Worm (Caenorhabditis elegans): ENCODE measurements around the gene cnt-1.

Gene cnt-1

DNA sequence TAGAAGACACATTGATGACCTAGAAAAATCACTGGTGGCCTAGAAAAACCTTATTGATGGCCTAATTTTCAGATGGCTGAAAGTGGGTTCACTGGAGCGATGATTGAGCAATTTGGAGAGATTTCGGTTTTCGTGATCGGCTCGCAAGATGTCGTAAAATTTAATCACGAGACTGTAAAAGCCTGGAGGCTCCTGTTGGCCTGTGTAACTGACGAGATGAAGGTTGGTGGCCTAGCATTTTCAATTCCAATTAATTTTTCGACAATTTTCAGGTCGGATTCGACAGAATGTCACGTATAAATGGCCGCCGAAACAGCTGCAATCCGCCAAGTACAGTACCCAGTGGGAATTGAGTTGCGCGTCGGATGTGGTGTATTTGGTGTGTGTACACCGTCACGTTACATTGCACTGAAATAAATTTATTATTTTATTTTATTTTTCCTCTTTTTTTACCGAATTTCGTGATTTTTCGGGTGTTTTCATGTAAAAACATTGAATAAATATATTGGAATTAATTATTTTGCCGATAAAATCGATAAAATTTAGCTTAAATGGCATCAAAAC, 65.3 kb downstream of the cnt-1 start, which contains the start of gene Y17G7B.12:
Gene Y17G7B.12 (plus strand): TSS at position 547 of the 564 bp plus-strand sequence.
- TF ChIP-seq hlh-30 (tag; optimal IDR thresholded peaks at IDR 0.05; ENCODE audit: insufficient read depth) = peak; percentile 28
- TF ChIP-seq ceh-6 (GFP tag; optimal IDR thresholded peaks at IDR 0.05) = no peak
